Worm (Caenorhabditis elegans) whole organism, late embryonic: Measurements from ENCODE around the gene lir-1.

Source experiments
- F13H6.1 ChIP-seq: sonication (generic microtip); optimal IDR thresholded peaks from 2 replicates; lab custom pipeline; 2016; ENCODE audit warnings: missing genetic modification characterization, missing compliant biosample characterization
- K02D7.2 ChIP-seq: sonication (generic microtip); optimal IDR thresholded peaks from 2 replicates; lab custom pipeline; 2017; ENCODE audit warnings: mild to moderate bottlenecking, missing genetic modification characterization, missing compliant biosample characterization
- K09A11.1 ChIP-seq: sonication (generic microtip); optimal IDR thresholded peaks from 2 replicates; lab custom pipeline; 2017; ENCODE audit warnings: antibody characterized with exemption, mild to moderate bottlenecking, missing genetic modification characterization, missing compliant biosample characterization; ENCODE audit not compliant: insufficient read depth
- Y22D7AL.16 ChIP-seq: sonication (generic microtip); optimal IDR thresholded peaks from 2 replicates; lab custom pipeline; 2016; ENCODE audit warnings: missing genetic modification characterization, missing compliant biosample characterization
- ahr-1 ChIP-seq: sonication (generic microtip); optimal IDR thresholded peaks from 2 replicates; lab custom pipeline; 2016; ENCODE audit warnings: missing genetic modification characterization, missing compliant biosample characterization
- ceh-14 ChIP-seq: sonication (generic microtip); optimal IDR thresholded peaks from 2 replicates; lab custom pipeline; 2016; ENCODE audit warnings: missing genotype, missing genetic modification characterization, missing compliant biosample characterization
- ceh-18 ChIP-seq: sonication (generic microtip); optimal IDR thresholded peaks from 2 replicates; lab custom pipeline; 2016; ENCODE audit warnings: missing genetic modification characterization, missing compliant biosample characterization
- ceh-19 ChIP-seq: fragments of 200-800 bp; sonication (Bioruptor generic); optimal IDR thresholded peaks from 2 replicates; lab custom pipeline; 2018; ENCODE audit warnings: mild to moderate bottlenecking, missing genetic modification characterization, missing compliant biosample characterization
- ceh-22 ChIP-seq: sonication (generic microtip); optimal IDR thresholded peaks from 2 replicates; lab custom pipeline; 2017; ENCODE audit warnings: missing biosample characterization, missing genetic modification characterization
- ceh-31 ChIP-seq: sonication (generic microtip); optimal IDR thresholded peaks from 2 replicates; lab custom pipeline; 2016; ENCODE audit warnings: missing genetic modification characterization, missing compliant biosample characterization
- ceh-48 ChIP-seq: sonication (generic microtip); optimal IDR thresholded peaks from 2 replicates; lab custom pipeline; 2016; ENCODE audit warnings: missing genetic modification characterization, inconsistent platforms, missing compliant biosample characterization
- ceh-6 ChIP-seq: fragments of 200-800 bp; sonication (Bioruptor generic); optimal IDR thresholded peaks from 2 replicates; lab custom pipeline; 2018; ENCODE audit warnings: mild to moderate bottlenecking, missing genetic modification characterization, missing compliant biosample characterization
- ceh-9 ChIP-seq: sonication (generic microtip); optimal IDR thresholded peaks from 2 replicates; lab custom pipeline; 2016; ENCODE audit warnings: mild to moderate bottlenecking, missing genetic modification characterization, inconsistent platforms, missing compliant biosample characterization
- dve-1 ChIP-seq: sonication (generic microtip); optimal IDR thresholded peaks from 2 replicates; lab custom pipeline; 2017; ENCODE audit warnings: antibody characterized with exemption, mild to moderate bottlenecking, missing genetic modification characterization, missing compliant biosample characterization
- elt-2 ChIP-seq: sonication (generic microtip); optimal IDR thresholded peaks from 2 replicates; lab custom pipeline; 2016; ENCODE audit warnings: missing genetic modification reagents, missing genetic modification characterization, missing compliant biosample characterization
- elt-4 ChIP-seq: sonication (generic microtip); optimal IDR thresholded peaks from 2 replicates; lab custom pipeline; 2016; ENCODE audit warnings: missing genetic modification characterization, missing compliant biosample characterization
- fax-1 ChIP-seq: sonication (generic microtip); optimal IDR thresholded peaks from 2 replicates; lab custom pipeline; 2016; ENCODE audit warnings: missing genotype, missing genetic modification characterization, missing compliant biosample characterization
- fkh-10 ChIP-seq: fragments of 150-350 bp; optimal IDR thresholded peaks from 2 replicates; lab custom pipeline; 2014; ENCODE audit warnings: missing biosample characterization, missing genetic modification reagents, missing genetic modification characterization
- hlh-13 ChIP-seq: fragments of 200-800 bp; sonication (Bioruptor generic); optimal IDR thresholded peaks from 2 replicates; lab custom pipeline; 2018; ENCODE audit warnings: mild to moderate bottlenecking, missing genetic modification characterization, missing compliant biosample characterization
- hlh-8 ChIP-seq: sonication (generic microtip); optimal IDR thresholded peaks from 2 replicates; lab custom pipeline; 2016; ENCODE audit warnings: missing genotype, missing genetic modification characterization, missing compliant biosample characterization
- lim-6 ChIP-seq: sonication (generic microtip); optimal IDR thresholded peaks from 2 replicates; lab custom pipeline; 2016; ENCODE audit warnings: missing genetic modification characterization, missing compliant biosample characterization
- madf-2 ChIP-seq: sonication (generic microtip); optimal IDR thresholded peaks from 2 replicates; lab custom pipeline; 2017; ENCODE audit warnings: missing genetic modification characterization, missing compliant biosample characterization
- npax-4 ChIP-seq: sonication (generic microtip); optimal IDR thresholded peaks from 2 replicates; lab custom pipeline; 2016; ENCODE audit warnings: missing genetic modification characterization, missing compliant biosample characterization
- odd-2 ChIP-seq: sonication (generic microtip); optimal IDR thresholded peaks from 2 replicates; lab custom pipeline; 2017; ENCODE audit warnings: antibody characterized with exemption, mild to moderate bottlenecking, missing genetic modification characterization, missing compliant biosample characterization
- pag-3 ChIP-seq: sonication (generic microtip); optimal IDR thresholded peaks from 2 replicates; lab custom pipeline; 2016; ENCODE audit warnings: missing compliant biosample characterization, missing genetic modification characterization, borderline replicate concordance
- pat-9 ChIP-seq: fragments of 200-800 bp; sonication (Bioruptor generic); optimal IDR thresholded peaks from 2 replicates; lab custom pipeline; 2018; ENCODE audit warnings: mild to moderate bottlenecking, missing genetic modification characterization, moderate library complexity, missing compliant biosample characterization
- ref-2 ChIP-seq: sonication (generic microtip); optimal IDR thresholded peaks from 2 replicates; lab custom pipeline; 2016; ENCODE audit warnings: missing genetic modification characterization, missing compliant biosample characterization
- sdc-2 ChIP-seq: sonication (generic microtip); optimal IDR thresholded peaks from 2 replicates; lab custom pipeline; 2016; ENCODE audit warnings: missing genotype, missing genetic modification characterization, missing compliant biosample characterization
- sox-2 ChIP-seq: fragments of 200-800 bp; sonication (Bioruptor generic); IDR thresholded peaks from 2 replicates; pipeline ENCODE4 v1.3.6; 2022; ENCODE audit warnings: missing genetic modification reagents, missing genetic modification characterization, missing compliant biosample characterization
- sox-4 ChIP-seq: sonication (generic microtip); optimal IDR thresholded peaks from 2 replicates; lab custom pipeline; 2017; ENCODE audit warnings: mild to moderate bottlenecking, missing genetic modification characterization, inconsistent platforms, missing compliant biosample characterization
- syd-9 ChIP-seq: sonication (generic microtip); optimal IDR thresholded peaks from 2 replicates; lab custom pipeline; 2016; ENCODE audit warnings: mild to moderate bottlenecking, missing genetic modification characterization, moderate library complexity, missing compliant biosample characterization
- tbx-7 ChIP-seq: sonication (generic microtip); optimal IDR thresholded peaks from 2 replicates; lab custom pipeline; 2016; ENCODE audit warnings: missing genotype, missing genetic modification characterization, missing compliant biosample characterization
- unc-42 ChIP-seq: sonication (generic microtip); optimal IDR thresholded peaks from 2 replicates; lab custom pipeline; 2016; ENCODE audit warnings: missing genotype, missing genetic modification characterization, missing compliant biosample characterization
- unc-55 ChIP-seq: sonication (generic microtip); optimal IDR thresholded peaks from 2 replicates; lab custom pipeline; 2017; ENCODE audit warnings: missing biosample characterization, missing genetic modification reagents, missing genetic modification characterization

The lir-1 gene

DNA sequence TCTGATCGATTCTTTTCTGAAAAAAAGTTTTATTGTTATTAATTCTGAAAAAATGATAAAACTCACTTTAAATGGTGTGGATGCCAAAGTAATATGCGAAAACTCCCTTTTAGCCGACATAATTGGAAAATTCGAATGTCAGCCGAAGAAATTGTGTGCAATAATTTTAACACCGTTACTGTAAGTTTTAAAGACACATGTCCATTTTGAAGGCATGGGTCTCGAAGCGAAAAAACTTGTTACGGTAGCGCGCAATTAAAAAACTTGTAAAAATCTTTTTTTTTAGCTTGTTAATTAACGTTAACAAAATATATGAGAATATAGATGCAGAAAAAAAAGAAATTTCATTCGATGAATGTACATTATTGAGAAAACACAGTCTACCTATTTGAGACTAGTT is 18.6 kb downstream of the lir-1 start, which contains the start of gene pid-1:
Gene pid-1 (minus strand): TSS at position 173 of the 400 bp plus-strand sequence.
- TF ChIP-seq sox-2 (GFP tag; lab: Robert Waterston, UW) (no peak), sox-4 (no peak), ceh-9 (tag; lab: Kevin White, UChicago) (no peak), unc-42 (no peak), ahr-1 (tag; lab: Kevin White, UChicago) (no peak), ref-2 (no peak), ceh-14 (tag; lab: Kevin White, UChicago) (no peak), hlh-13 (GFP tag; lab: Kevin White, UChicago) (no peak), Y22D7AL.16 (tag; lab: Kevin White, UChicago) (no peak), ceh-19 (GFP tag; lab: Kevin White, UChicago) (no peak), ceh-48 (tag; lab: Kevin White, UChicago) (no peak), elt-2 (tag; lab: Kevin White, UChicago) (no peak), lim-6 (tag; lab: Kevin White, UChicago) (no peak), odd-2 (tag; lab: Kevin White, UChicago) (no peak), madf-2 (tag; lab: Kevin White, UChicago) (no peak), elt-4 (tag; lab: Kevin White, UChicago) (no peak)
- TF ChIP-seq, all 69 proteins: peak for 0

DNA sequence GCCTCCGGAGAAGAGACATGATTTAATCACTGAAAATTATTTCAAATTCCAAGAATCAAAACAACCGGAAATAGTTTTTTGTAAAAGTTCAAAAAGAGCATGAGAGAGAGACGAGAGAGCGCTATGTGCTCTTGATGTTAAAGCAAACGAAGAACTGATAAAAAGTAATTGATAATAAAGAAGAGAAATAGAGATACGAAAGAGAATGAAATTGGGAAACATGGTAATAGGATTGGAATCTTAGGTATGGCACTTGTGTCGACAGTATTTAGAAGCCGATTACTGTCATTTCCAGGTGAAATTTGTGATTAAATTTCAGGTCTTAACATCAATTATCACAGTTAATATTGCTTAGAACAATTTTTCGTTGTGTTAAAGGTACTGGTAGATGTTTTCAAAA is 22.1 kb downstream of the lir-1 start, which contains the start of gene nhx-2:
Gene nhx-2 (minus strand): TSS at position 29 of the 400 bp plus-strand sequence.
- TF ChIP-seq ceh-31 (tag; lab: Kevin White, UChicago), result no peak
- TF ChIP-seq elt-2 (tag; lab: Kevin White, UChicago), result peak; percentile 64

DNA sequence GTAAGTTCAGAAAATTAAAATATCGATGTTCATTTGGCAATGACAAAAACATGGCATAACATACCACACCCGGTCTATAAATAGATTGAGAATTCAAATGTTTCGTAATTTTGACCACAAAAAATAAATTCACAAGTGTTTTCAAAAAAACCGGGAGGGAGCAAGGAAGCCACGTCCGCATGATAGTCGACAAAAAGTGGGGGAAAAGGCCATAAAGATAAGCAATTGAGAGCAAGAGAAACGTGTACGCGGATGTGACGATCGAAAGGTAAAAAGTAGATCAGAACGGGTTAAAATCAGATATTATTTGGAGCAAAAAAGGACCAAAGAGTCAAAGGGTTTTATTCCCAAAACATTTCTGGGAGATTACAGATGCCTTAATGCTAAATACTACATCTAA is 22.9 kb downstream of the lir-1 start:
- TF ChIP-seq elt-2 (tag; lab: Kevin White, UChicago), result peak; percentile 1
- no peak for TF ChIP-seq pat-9 (tag; lab: Kevin White, UChicago)

DNA sequence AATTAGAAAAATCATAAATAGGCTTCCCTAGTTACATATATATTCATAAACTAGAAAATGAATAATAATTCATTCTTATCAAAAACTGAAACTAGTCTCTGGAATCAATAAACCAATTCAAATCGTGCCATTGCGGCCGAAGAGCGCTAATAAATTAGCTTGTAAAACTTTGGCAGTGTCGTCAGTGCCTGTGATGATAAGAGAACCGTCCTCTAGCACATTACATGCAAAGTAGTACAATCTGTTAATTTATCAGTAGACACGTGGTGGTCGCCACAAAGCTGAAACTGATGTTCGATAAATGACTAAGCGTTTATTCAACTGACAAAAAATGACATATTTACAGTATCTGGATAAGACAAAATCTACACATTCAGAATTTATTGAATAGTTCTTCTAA is 23.8 kb downstream of the lir-1 start:
- TF ChIP-seq elt-2 (tag; lab: Kevin White, UChicago) (peak; percentile 70), unc-55 (no peak)

DNA sequence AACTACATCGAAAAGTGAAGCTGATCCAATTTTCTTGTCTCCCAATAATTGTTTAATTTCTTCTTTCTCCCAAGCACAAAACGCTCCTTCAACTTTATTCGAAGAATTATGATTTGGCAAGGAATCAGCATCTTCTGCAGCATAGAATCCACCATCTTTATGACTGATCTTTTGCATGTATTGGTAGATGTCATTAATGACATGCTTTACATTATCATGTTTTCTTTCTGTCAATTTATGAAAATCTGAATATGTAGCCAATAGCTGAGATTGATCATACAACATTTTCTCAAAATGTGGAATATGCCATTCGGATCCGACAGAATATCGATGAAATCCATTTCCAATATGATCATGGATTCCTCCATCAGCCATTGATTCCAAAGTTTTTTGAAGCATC is 25.4 kb downstream of the lir-1 start:
- TF ChIP-seq Y22D7AL.16 (tag; lab: Kevin White, UChicago) (no peak), syd-9 (no peak), fkh-10 (GFP tag; lab: Kevin White, UChicago) (no peak), ceh-22 (tag; lab: Kevin White, UChicago) (no peak), pag-3 (tag; lab: Kevin White, UChicago) (no peak), ceh-6 (GFP tag; lab: Kevin White, UChicago) (no peak)

DNA sequence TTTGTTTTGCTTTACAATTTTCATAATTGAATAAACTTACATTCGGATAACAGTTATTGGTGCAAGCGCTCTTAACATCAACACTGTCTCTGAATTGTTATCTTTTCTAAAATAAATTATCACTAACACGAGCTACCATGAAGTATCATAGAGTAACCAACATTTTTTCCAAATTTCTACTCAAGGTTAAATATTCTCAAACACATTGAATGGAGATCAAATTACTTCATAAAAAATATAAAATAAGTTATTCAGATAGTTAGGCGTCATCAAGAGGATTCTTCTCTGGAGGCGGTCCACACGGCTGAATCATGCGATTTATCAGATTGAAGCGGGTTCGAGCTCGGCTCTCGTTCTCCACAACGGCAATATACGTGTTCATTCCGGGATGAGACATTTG is 26.6 kb downstream of the lir-1 start, which contains the start of gene B0495.5:
Gene B0495.5 (minus strand): TSS at position 101 of the 400 bp plus-strand sequence.
- no peak for TF ChIP-seq pag-3 (tag; lab: Kevin White, UChicago)
- no peak for TF ChIP-seq ceh-18
- no peak for TF ChIP-seq K09A11.1
- TF ChIP-seq ref-2, result no peak
- TF ChIP-seq ahr-1 (tag; lab: Kevin White, UChicago), result no peak
- no peak for TF ChIP-seq hlh-8 (tag; lab: Kevin White, UChicago)
- no peak for TF ChIP-seq sdc-2 (tag; lab: Kevin White, UChicago)
- TF ChIP-seq K02D7.2 (tag; lab: Kevin White, UChicago), result no peak
- no peak for TF ChIP-seq unc-42
- no peak for TF ChIP-seq tbx-7 (tag; lab: Kevin White, UChicago)
- TF ChIP-seq F13H6.1 (tag; lab: Kevin White, UChicago), result no peak
- TF ChIP-seq npax-4 (tag; lab: Kevin White, UChicago), result no peak
- no peak for TF ChIP-seq fax-1
- no peak for TF ChIP-seq sox-4
- no peak for TF ChIP-seq dve-1 (tag; lab: Kevin White, UChicago)
- TF ChIP-seq ceh-22 (tag; lab: Kevin White, UChicago), result no peak
